Worm (Caenorhabditis elegans): ENCODE measurements around the gene M01B2.8.

- no peak for TF ChIP-seq ceh-36 (tag; optimal IDR thresholded peaks at IDR 0.05)
- no peak for TF ChIP-seq tbx-37 (GFP tag; conservative IDR thresholded peaks at IDR 0.05)
- TF ChIP-seq hnd-1 (tag; optimal IDR thresholded peaks at IDR 0.05): no peak
- TF ChIP-seq ama-1 (optimal IDR thresholded peaks at IDR 0.05): no peak
- no peak for TF ChIP-seq hmg-4 (GFP tag; optimal IDR thresholded peaks at IDR 0.05)
- TF ChIP-seq flt-1 (GFP tag; IDR thresholded peaks at IDR 0.05): no peak
- no peak for TF ChIP-seq ets-7 (tag; optimal IDR thresholded peaks at IDR 0.05)
- no peak for TF ChIP-seq B0310.2 (tag; optimal IDR thresholded peaks at IDR 0.05)
Observed at ce11 chrV:15241259-15241658, 18.7 kb upstream of the M01B2.8 start, which contains the start of gene chil-12.

Measured in whole organism, early embryonic.